Fruit fly (Drosophila melanogaster): ENCODE data around the gene Hipk.

The Hipk gene

DNA sequence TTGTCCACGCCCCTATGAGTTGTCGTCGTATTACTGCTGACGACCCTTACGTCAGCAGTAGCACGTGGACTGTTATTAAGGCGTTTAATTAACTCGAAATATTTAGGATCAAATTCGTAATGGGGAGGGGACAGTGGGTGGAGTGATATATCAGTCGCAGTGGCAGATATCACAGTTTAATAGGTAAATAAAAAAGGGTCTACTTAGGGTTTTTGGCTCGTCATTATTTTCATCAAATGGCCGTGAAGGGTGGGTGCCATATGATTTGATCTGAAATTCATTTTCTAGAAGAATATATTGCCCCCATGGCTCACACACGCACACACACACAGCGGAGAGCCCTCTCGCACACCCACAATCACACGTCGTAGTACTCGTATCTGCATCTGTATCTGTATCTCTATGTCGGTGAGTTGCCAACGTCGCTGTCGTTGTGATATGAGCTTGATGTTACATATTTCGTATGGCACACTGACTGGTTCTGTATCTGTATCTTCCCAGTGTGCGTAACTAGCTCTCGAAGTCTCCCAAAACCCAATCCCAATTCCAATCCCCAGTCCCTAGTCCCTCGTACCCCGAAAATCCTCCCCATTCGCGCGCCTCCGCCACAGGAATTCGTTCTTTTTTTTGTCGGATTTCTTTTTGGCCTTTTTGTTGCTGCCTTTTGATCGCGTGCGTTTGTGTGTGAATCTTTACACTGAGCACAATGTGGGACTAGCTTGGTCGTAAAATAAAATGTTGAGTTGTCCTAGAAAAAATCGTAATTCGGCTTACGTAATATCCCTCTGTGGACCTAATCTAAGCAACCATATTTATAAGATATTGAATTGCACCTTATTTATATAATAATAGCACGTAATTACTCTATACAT is 83.9 kb downstream of the Hipk start (continued):
- TF ChIP-seq CG30020 (tag; optimal IDR thresholded peaks at IDR 0.05), result no peak
- TF ChIP-seq dimm (GFP tag; IDR thresholded peaks at IDR 0.05), result no peak
- peak; percentile 80 for TF ChIP-seq Rfx (GFP tag; IDR thresholded peaks at IDR 0.05)
- TF ChIP-seq ase (GFP tag; IDR thresholded peaks at IDR 0.05), result 0 out of 3 replicates have a peak, but pooled peaks have one; percentile 61
- TF ChIP-seq CG6272 (GFP tag; IDR thresholded peaks at IDR 0.05), result no peak; the same call in 1 of the 2 replicates
- TF ChIP-seq D19B (GFP tag; optimal IDR thresholded peaks at IDR 0.05), result no peak
- no peak for TF ChIP-seq hkb (optimal IDR thresholded peaks at IDR 0.05)
- TF ChIP-seq hkb (GFP tag; IDR thresholded peaks at IDR 0.05), result peak; percentile 33
- TF ChIP-seq D (optimal IDR thresholded peaks at IDR 0.05), result no peak
- no peak for TF ChIP-seq D (GFP tag; optimal IDR thresholded peaks at IDR 0.05)
- TF ChIP-seq CG15073 (GFP tag; optimal IDR thresholded peaks at IDR 0.05), result no peak
- peak; percentile 23 for TF ChIP-seq CG6654 (GFP tag; optimal IDR thresholded peaks at IDR 0.05)
- TF ChIP-seq yki (optimal IDR thresholded peaks at IDR 0.05), result no peak
- peak; percentile 42 for TF ChIP-seq NfI (GFP tag; optimal IDR thresholded peaks at IDR 0.05)
- TF ChIP-seq dmrt99B (tag; optimal IDR thresholded peaks at IDR 0.05), result peak; percentile 39
- peak; percentile 57 for TF ChIP-seq CG3281 (GFP tag; optimal IDR thresholded peaks at IDR 0.05)
- TF ChIP-seq CG10267 (tag; optimal IDR thresholded peaks at IDR 0.05), result peak; percentile 1
- TF ChIP-seq chinmo (GFP tag; IDR thresholded peaks at IDR 0.05; ENCODE audit: partially characterized antibody), result peak; percentile 82; the same call in 1 of the 4 replicates
- peak; percentile 1 for TF ChIP-seq Max (GFP tag; optimal IDR thresholded peaks at IDR 0.05)
- TF ChIP-seq prd (optimal IDR thresholded peaks at IDR 0.05), result no peak
- TF ChIP-seq prd (GFP tag; IDR thresholded peaks at IDR 0.05), result peak; percentile 76
- peak; percentile 5 for TF ChIP-seq fd3F (GFP tag; optimal IDR thresholded peaks at IDR 0.05)
- no peak for TF ChIP-seq CG13123 (GFP tag; optimal IDR thresholded peaks at IDR 0.05)
- peak; percentile 52 for TF ChIP-seq BtbVII (GFP tag; optimal IDR thresholded peaks at IDR 0.05)
- TF ChIP-seq CG8478 (optimal IDR thresholded peaks at IDR 0.05), result peak; percentile 90
- TF ChIP-seq sisA (GFP tag; IDR thresholded peaks at IDR 0.05), result peak; percentile 61
- no peak for TF ChIP-seq nau (GFP tag; optimal IDR thresholded peaks at IDR 0.05)
- peak; percentile 34 for TF ChIP-seq CG18599 (GFP tag; optimal IDR thresholded peaks at IDR 0.05)
- TF ChIP-seq CG10274 (GFP tag; optimal IDR thresholded peaks at IDR 0.05), result peak; percentile 23
- peak; percentile 98 for TF ChIP-seq cg (GFP tag; optimal IDR thresholded peaks at IDR 0.05)
- TF ChIP-seq sug (tag; optimal IDR thresholded peaks at IDR 0.05), result peak; percentile 65
- peak; percentile 20 for TF ChIP-seq CG30431 (GFP tag; optimal IDR thresholded peaks at IDR 0.05)
- peak; percentile 11 for TF ChIP-seq pum (GFP tag; optimal IDR thresholded peaks at IDR 0.05)
- 0 out of 2 replicates have a peak, but pooled peaks have one; percentile 20 for TF ChIP-seq bbx (GFP tag; IDR thresholded peaks at IDR 0.05; ENCODE audit: partially characterized antibody)
- no peak for TF ChIP-seq ac (GFP tag; optimal IDR thresholded peaks at IDR 0.05)
- peak; percentile 47; the same call in 1 of the 2 replicates for TF ChIP-seq ranshi (GFP tag; IDR thresholded peaks at IDR 0.05)
- TF ChIP-seq CG12391 (tag; optimal IDR thresholded peaks at IDR 0.05), result peak; percentile 15
- peak; percentile 87 for TF ChIP-seq Drgx (GFP tag; IDR thresholded peaks at IDR 0.05)
- TF ChIP-seq CG6254 (GFP tag; optimal IDR thresholded peaks at IDR 0.05), result no peak
- no peak for TF ChIP-seq ATbp (GFP tag; optimal IDR thresholded peaks at IDR 0.05)
- TF ChIP-seq Rx (GFP tag; IDR thresholded peaks at IDR 0.05), result peak; percentile 52; the same call in 1 of the 2 replicates
- 0 out of 2 replicates have a peak, but pooled peaks have one; percentile 6 for TF ChIP-seq danr (GFP tag; IDR thresholded peaks at IDR 0.05)
- no peak for TF ChIP-seq HLH54F (GFP tag; optimal IDR thresholded peaks at IDR 0.05)
- peak; percentile 68 for TF ChIP-seq zfh1 (GFP tag; IDR thresholded peaks at IDR 0.05)
- TF ChIP-seq CG31224 (GFP tag; IDR thresholded peaks at IDR 0.05), result peak; percentile 45; the same call in 1 of the 2 replicates
- TF ChIP-seq CG10209 (GFP tag; optimal IDR thresholded peaks at IDR 0.05), result peak; percentile 14
- TF ChIP-seq CG8388 (GFP tag; optimal IDR thresholded peaks at IDR 0.05), result peak; percentile 16
- TF ChIP-seq Eip74EF (GFP tag; optimal IDR thresholded peaks at IDR 0.05), result no peak
- peak; percentile 48 for TF ChIP-seq CG1603 (tag; optimal IDR thresholded peaks at IDR 0.05)

All from whole organism, embryonic.